Worm (Caenorhabditis elegans) whole organism, late embryonic: ENCODE data around the gene R04F11.5.

Experiments
- K02D7.2 ChIP-seq: sonication (generic microtip); optimal IDR thresholded peaks from 2 replicates; lab custom pipeline; 2017; ENCODE audit warnings: mild to moderate bottlenecking, missing genetic modification characterization, missing compliant biosample characterization
- Y22D7AL.16 ChIP-seq: sonication (generic microtip); optimal IDR thresholded peaks from 2 replicates; lab custom pipeline; 2016; ENCODE audit warnings: missing genetic modification characterization, missing compliant biosample characterization
- ceh-14 ChIP-seq: sonication (generic microtip); optimal IDR thresholded peaks from 2 replicates; lab custom pipeline; 2016; ENCODE audit warnings: missing genotype, missing genetic modification characterization, missing compliant biosample characterization
- ceh-19 ChIP-seq: fragments of 200-800 bp; sonication (Bioruptor generic); optimal IDR thresholded peaks from 2 replicates; lab custom pipeline; 2018; ENCODE audit warnings: mild to moderate bottlenecking, missing genetic modification characterization, missing compliant biosample characterization
- ceh-2 ChIP-seq: sonication (generic microtip); optimal IDR thresholded peaks from 2 replicates; lab custom pipeline; 2016; ENCODE audit warnings: missing genotype, missing genetic modification characterization, missing compliant biosample characterization
- ceh-30 ChIP-seq: fragments of 150-350 bp; optimal IDR thresholded peaks from 2 replicates; lab custom pipeline; 2014; ENCODE audit warnings: missing biosample characterization, missing genetic modification characterization
- ceh-31 ChIP-seq: sonication (generic microtip); optimal IDR thresholded peaks from 2 replicates; lab custom pipeline; 2016; ENCODE audit warnings: missing genetic modification characterization, missing compliant biosample characterization
- ceh-48 ChIP-seq: sonication (generic microtip); optimal IDR thresholded peaks from 2 replicates; lab custom pipeline; 2016; ENCODE audit warnings: missing genetic modification characterization, inconsistent platforms, missing compliant biosample characterization
- ceh-6 ChIP-seq: fragments of 200-800 bp; sonication (Bioruptor generic); optimal IDR thresholded peaks from 2 replicates; lab custom pipeline; 2018; ENCODE audit warnings: mild to moderate bottlenecking, missing genetic modification characterization, missing compliant biosample characterization
- ceh-9 ChIP-seq: sonication (generic microtip); optimal IDR thresholded peaks from 2 replicates; lab custom pipeline; 2016; ENCODE audit warnings: mild to moderate bottlenecking, missing genetic modification characterization, inconsistent platforms, missing compliant biosample characterization
- che-1 ChIP-seq: sonication (generic microtip); optimal IDR thresholded peaks from 2 replicates; lab custom pipeline; 2016; ENCODE audit warnings: mild to moderate bottlenecking, missing genetic modification characterization, missing compliant biosample characterization
- dve-1 ChIP-seq: sonication (generic microtip); optimal IDR thresholded peaks from 2 replicates; lab custom pipeline; 2017; ENCODE audit warnings: antibody characterized with exemption, mild to moderate bottlenecking, missing genetic modification characterization, missing compliant biosample characterization
- elt-2 ChIP-seq: sonication (generic microtip); optimal IDR thresholded peaks from 2 replicates; lab custom pipeline; 2016; ENCODE audit warnings: missing genetic modification reagents, missing genetic modification characterization, missing compliant biosample characterization
- ets-4 ChIP-seq: sonication (generic microtip); optimal IDR thresholded peaks from 2 replicates; lab custom pipeline; 2016; ENCODE audit warnings: missing genetic modification characterization, missing compliant biosample characterization
- eyg-1 ChIP-seq: sonication (generic microtip); optimal IDR thresholded peaks from 2 replicates; lab custom pipeline; 2016; ENCODE audit warnings: missing genotype, missing genetic modification characterization, missing compliant biosample characterization
- fkh-10 ChIP-seq: fragments of 150-350 bp; optimal IDR thresholded peaks from 2 replicates; lab custom pipeline; 2014; ENCODE audit warnings: missing biosample characterization, missing genetic modification reagents, missing genetic modification characterization
- fkh-6 ChIP-seq: sonication (generic microtip); optimal IDR thresholded peaks from 2 replicates; lab custom pipeline; 2016; ENCODE audit warnings: missing genetic modification characterization, missing compliant biosample characterization
- hlh-6 ChIP-seq: sonication (generic microtip); optimal IDR thresholded peaks from 2 replicates; lab custom pipeline; 2016; ENCODE audit warnings: missing genotype, missing genetic modification characterization, missing compliant biosample characterization
- hlh-8 ChIP-seq: sonication (generic microtip); optimal IDR thresholded peaks from 2 replicates; lab custom pipeline; 2016; ENCODE audit warnings: missing genotype, missing genetic modification characterization, missing compliant biosample characterization
- lim-6 ChIP-seq: sonication (generic microtip); optimal IDR thresholded peaks from 2 replicates; lab custom pipeline; 2016; ENCODE audit warnings: missing genetic modification characterization, missing compliant biosample characterization
- lin-11 ChIP-seq: fragments of 200-800 bp; sonication (Bioruptor generic); optimal IDR thresholded peaks from 2 replicates; lab custom pipeline; 2018; ENCODE audit warnings: mild to moderate bottlenecking, missing genetic modification characterization, missing compliant biosample characterization
- nhr-232 ChIP-seq: sonication (generic microtip); optimal IDR thresholded peaks from 2 replicates; lab custom pipeline; 2016; ENCODE audit warnings: missing genetic modification characterization, missing compliant biosample characterization
- pag-3 ChIP-seq: sonication (generic microtip); optimal IDR thresholded peaks from 2 replicates; lab custom pipeline; 2016; ENCODE audit warnings: missing compliant biosample characterization, missing genetic modification characterization, borderline replicate concordance
- pat-9 ChIP-seq: fragments of 200-800 bp; sonication (Bioruptor generic); optimal IDR thresholded peaks from 2 replicates; lab custom pipeline; 2018; ENCODE audit warnings: mild to moderate bottlenecking, missing genetic modification characterization, moderate library complexity, missing compliant biosample characterization
- pha-2 ChIP-seq: sonication (generic microtip); optimal IDR thresholded peaks from 2 replicates; lab custom pipeline; 2017; ENCODE audit warnings: mild to moderate bottlenecking, missing genetic modification characterization, missing compliant biosample characterization
- pqm-1 ChIP-seq: sonication (generic microtip); optimal IDR thresholded peaks from 2 replicates; lab custom pipeline; 2016; ENCODE audit warnings: missing genetic modification characterization, missing compliant biosample characterization
- pros-1 ChIP-seq: fragments of 150-350 bp; optimal IDR thresholded peaks from 2 replicates; lab custom pipeline; 2014; ENCODE audit warnings: missing biosample characterization, missing genetic modification reagents, missing genetic modification characterization
- rnt-1 ChIP-seq: sonication (generic microtip); optimal IDR thresholded peaks from 2 replicates; lab custom pipeline; 2016; ENCODE audit warnings: missing genetic modification characterization, missing compliant biosample characterization
- syd-9 ChIP-seq: sonication (generic microtip); optimal IDR thresholded peaks from 2 replicates; lab custom pipeline; 2016; ENCODE audit warnings: mild to moderate bottlenecking, missing genetic modification characterization, moderate library complexity, missing compliant biosample characterization
- tbx-7 ChIP-seq: sonication (generic microtip); optimal IDR thresholded peaks from 2 replicates; lab custom pipeline; 2016; ENCODE audit warnings: missing genotype, missing genetic modification characterization, missing compliant biosample characterization
- ttx-3 ChIP-seq: sonication (generic microtip); optimal IDR thresholded peaks from 2 replicates; lab custom pipeline; 2016; ENCODE audit warnings: missing genetic modification reagents, missing genetic modification characterization, missing compliant biosample characterization
- unc-42 ChIP-seq: sonication (generic microtip); optimal IDR thresholded peaks from 2 replicates; lab custom pipeline; 2016; ENCODE audit warnings: missing genotype, missing genetic modification characterization, missing compliant biosample characterization
- unc-55 ChIP-seq: sonication (generic microtip); optimal IDR thresholded peaks from 2 replicates; lab custom pipeline; 2017; ENCODE audit warnings: missing biosample characterization, missing genetic modification reagents, missing genetic modification characterization

The R04F11.5 gene

ce11 chrV:12320274-12320839 is 2.5 kb upstream of the R04F11.5 start:
- TF ChIP-seq unc-55 (GFP tag; lab: Kevin White, UChicago) (no peak), pag-3 (tag; lab: Kevin White, UChicago) (no peak), syd-9 (tag; lab: Kevin White, UChicago) (no peak)

- TF ChIP-seq ets-4 (tag; lab: Kevin White, UChicago) (no peak), ceh-19 (GFP tag; lab: Kevin White, UChicago) (no peak)
Observed at ce11 chrV:12317080-12317479, 739 bp downstream of the R04F11.5 start, which contains the start of gene R04F11.3. R04F11.3 (minus strand) TSS chrV:12317180.

- TF ChIP-seq tbx-7 (tag; lab: Kevin White, UChicago) (no peak), hlh-6 (tag; lab: Kevin White, UChicago) (no peak), eyg-1 (tag; lab: Kevin White, UChicago) (no peak), ceh-9 (tag; lab: Kevin White, UChicago) (no peak), dve-1 (no peak), pag-3 (tag; lab: Kevin White, UChicago) (no peak), nhr-232 (tag; lab: Kevin White, UChicago) (no peak), rnt-1 (tag; lab: Kevin White, UChicago) (no peak), lim-6 (tag; lab: Kevin White, UChicago) (no peak), ceh-14 (no peak), ceh-30 (no peak), unc-55 (GFP tag; lab: Kevin White, UChicago) (no peak)
Observed at ce11 chrV:12316076-12316475, 1.7 kb downstream of the R04F11.5 start.

ce11 chrV:12314413-12314812 is 3.4 kb downstream of the R04F11.5 start:
- no peak for TF ChIP-seq pqm-1 (tag; lab: Kevin White, UChicago)
- TF ChIP-seq ceh-2 (tag; lab: Kevin White, UChicago) = no peak
- TF ChIP-seq pag-3 (tag; lab: Kevin White, UChicago) = no peak
- peak; percentile 59 for TF ChIP-seq unc-42
- TF ChIP-seq pha-2 (tag; lab: Kevin White, UChicago) = no peak
- TF ChIP-seq K02D7.2 (tag; lab: Kevin White, UChicago) = no peak
- no peak for TF ChIP-seq lim-6 (tag; lab: Kevin White, UChicago)

ce11 chrV:12310256-12310655 is 7.6 kb downstream of the R04F11.5 start, which contains the start of gene hpo-30:
hpo-30 (minus strand) TSS chrV:12310356.
- TF ChIP-seq hlh-8 (no peak), che-1 (tag; lab: Kevin White, UChicago) (no peak), pros-1 (tag; lab: Kevin White, UChicago) (no peak), elt-2 (tag; lab: Kevin White, UChicago) (no peak), ets-4 (tag; lab: Kevin White, UChicago) (no peak)

DNA sequence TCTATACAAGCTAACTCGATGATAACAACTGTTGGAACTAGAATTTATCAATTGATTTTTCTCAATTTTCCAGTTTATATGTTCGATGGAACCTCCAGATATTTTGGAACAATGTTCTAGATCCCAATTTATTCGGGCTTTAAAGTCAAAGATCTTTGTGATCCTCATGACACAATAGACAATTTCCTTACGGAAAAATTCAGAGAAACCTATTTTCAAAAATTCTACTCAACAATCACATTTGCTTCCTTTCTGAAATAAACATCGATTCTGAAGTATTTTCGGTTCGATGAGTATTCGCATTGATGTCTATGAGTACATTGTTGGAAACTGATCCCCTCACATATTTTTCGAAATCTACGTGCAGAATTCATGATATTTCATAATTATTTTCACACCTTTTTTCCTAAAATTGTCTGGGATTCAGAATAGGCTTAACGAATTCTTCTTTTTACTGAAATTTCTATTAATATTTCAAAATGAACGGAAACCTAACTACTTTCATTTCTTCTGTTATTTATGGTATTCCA is 10.7 kb downstream of the R04F11.5 start, which contains the start of gene srg-45:
Gene srg-45, plus strand, starts transcription at position 480 of the 530 bp plus-strand sequence.
- TF ChIP-seq ttx-3 (tag; lab: Kevin White, UChicago) (no peak), hlh-8 (no peak), elt-2 (tag; lab: Kevin White, UChicago) (no peak), fkh-6 (tag; lab: Kevin White, UChicago) (no peak), lin-11 (tag; lab: Kevin White, UChicago) (no peak), rnt-1 (tag; lab: Kevin White, UChicago) (no peak), tbx-7 (tag; lab: Kevin White, UChicago) (no peak), Y22D7AL.16 (no peak), ceh-48 (tag; lab: Kevin White, UChicago) (no peak), pat-9 (tag; lab: Kevin White, UChicago) (no peak), ceh-6 (GFP tag; lab: Kevin White, UChicago) (no peak), ceh-2 (tag; lab: Kevin White, UChicago) (no peak), fkh-10 (GFP tag; lab: Kevin White, UChicago) (no peak), ceh-31 (tag; lab: Kevin White, UChicago) (no peak)
